Worm (Caenorhabditis elegans): ENCODE data around the gene clec-225.
"Not testable (repeated sequence)": the region's sequence is repeated elsewhere in the genome, so short reads cannot be mapped to it uniquely, and the experiment has no call there.

Gene clec-225

ce11 chrV:13134786-13135185, at the start of gene clec-225:
TSS of gene clec-225 (minus strand) at chrV:13134886.
- TF ChIP-seq tbx-37 (GFP tag; conservative IDR thresholded peaks at IDR 0.05); hmbx-1 (tag; optimal IDR thresholded peaks at IDR 0.05); ceh-36 (tag; optimal IDR thresholded peaks at IDR 0.05): not testable (repeated sequence)

DNA sequence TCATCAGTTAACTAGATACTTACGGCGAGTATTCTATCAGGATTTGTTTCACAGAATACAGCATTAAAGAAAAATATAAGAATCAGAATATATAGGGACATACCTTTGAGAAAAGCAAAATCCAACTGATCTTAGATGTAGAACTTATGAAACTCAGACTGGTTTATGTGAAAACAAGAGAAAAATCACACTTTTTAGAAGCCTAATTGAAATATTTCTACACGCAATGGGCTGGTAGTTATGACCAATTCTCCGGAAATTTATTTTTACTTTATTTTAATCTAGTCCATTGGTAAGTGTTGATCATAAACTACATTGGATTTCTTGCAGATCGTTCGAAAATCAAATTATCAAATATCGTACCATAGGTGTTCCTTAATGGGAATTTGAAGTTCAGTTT, 49.5 kb upstream of the clec-225 start, which contains the start of gene T09E8.4:
Gene T09E8.4, minus strand, starts transcription at position 101 of the 400 bp plus-strand sequence.
- TF ChIP-seq ceh-13 (GFP tag; optimal IDR thresholded peaks at IDR 0.05), result no peak
- TF ChIP-seq ets-7 (tag; optimal IDR thresholded peaks at IDR 0.05), result no peak
- TF ChIP-seq aly-1 (tag; optimal IDR thresholded peaks at IDR 0.05), result no peak
- no peak for TF ChIP-seq sea-1 (GFP tag; conservative IDR thresholded peaks at IDR 0.05)
- TF ChIP-seq hmbx-1 (tag; optimal IDR thresholded peaks at IDR 0.05), result no peak
- no peak for TF ChIP-seq ceh-36 (tag; optimal IDR thresholded peaks at IDR 0.05)
- TF ChIP-seq tbx-11 (GFP tag; IDR thresholded peaks at IDR 0.05), result no peak
- TF ChIP-seq hmg-4 (GFP tag; optimal IDR thresholded peaks at IDR 0.05), result no peak
- no peak for TF ChIP-seq F13C5.2 (tag; optimal IDR thresholded peaks at IDR 0.05)
- TF ChIP-seq B0310.2 (tag; optimal IDR thresholded peaks at IDR 0.05), result no peak

- TF ChIP-seq sea-1 (GFP tag; conservative IDR thresholded peaks at IDR 0.05) (no peak), B0310.2 (tag; optimal IDR thresholded peaks at IDR 0.05) (no peak), tbx-11 (GFP tag; IDR thresholded peaks at IDR 0.05) (no peak), hmbx-1 (tag; optimal IDR thresholded peaks at IDR 0.05) (no peak), ama-1 (optimal IDR thresholded peaks at IDR 0.05) (no peak), ets-7 (tag; optimal IDR thresholded peaks at IDR 0.05) (no peak), flt-1 (GFP tag; IDR thresholded peaks at IDR 0.05) (no peak), hnd-1 (tag; optimal IDR thresholded peaks at IDR 0.05) (no peak), F13C5.2 (tag; optimal IDR thresholded peaks at IDR 0.05) (no peak), scrt-1 (GFP tag; IDR thresholded peaks at IDR 0.05) (no peak), tra-4 (tag; optimal IDR thresholded peaks at IDR 0.05) (no peak), hmg-4 (GFP tag; optimal IDR thresholded peaks at IDR 0.05) (no peak), pes-1 (GFP tag; IDR thresholded peaks at IDR 0.05) (no peak), ceh-36 (tag; optimal IDR thresholded peaks at IDR 0.05) (no peak), aly-1 (tag; optimal IDR thresholded peaks at IDR 0.05) (no peak), ceh-13 (GFP tag; optimal IDR thresholded peaks at IDR 0.05) (no peak), tbx-37 (GFP tag; conservative IDR thresholded peaks at IDR 0.05) (no peak)
Observed at ce11 chrV:13181450-13181849, 46.8 kb upstream of the clec-225 start.

DNA sequence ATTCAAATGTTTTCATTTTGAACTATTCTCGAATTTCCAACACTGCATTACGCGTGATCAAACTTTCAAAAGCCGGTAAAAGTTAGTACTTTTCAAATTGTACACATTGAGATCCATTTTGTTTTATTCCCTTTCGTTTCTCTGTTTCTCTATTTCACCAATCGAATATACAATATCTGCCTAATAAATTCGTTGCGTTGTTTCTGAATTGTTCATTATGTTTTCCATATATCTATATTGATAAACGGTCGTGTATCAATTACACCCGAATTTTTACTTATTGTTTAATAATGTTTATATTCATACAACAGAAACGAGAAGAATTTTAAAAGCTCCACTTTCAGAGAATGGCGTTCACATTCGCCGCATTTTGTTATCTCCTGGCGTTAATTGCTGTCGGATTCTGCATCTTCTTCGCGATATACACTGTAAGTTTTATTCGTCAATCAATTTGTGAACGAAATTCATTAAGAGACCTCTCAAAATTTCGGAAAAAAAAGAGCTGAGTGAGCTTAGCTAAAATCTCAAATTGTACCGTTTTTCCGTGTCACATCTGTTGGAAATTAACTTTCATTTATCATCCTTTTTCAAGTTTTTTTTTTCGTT, 45.4 kb upstream of the clec-225 start, which contains the start of gene cni-1:
Gene cni-1, plus strand, starts transcription at position 345 of the 606 bp plus-strand sequence.
- TF ChIP-seq tbx-11 (GFP tag; IDR thresholded peaks at IDR 0.05) (no peak), F13C5.2 (tag; optimal IDR thresholded peaks at IDR 0.05) (no peak), hmbx-1 (tag; optimal IDR thresholded peaks at IDR 0.05) (no peak), ceh-13 (GFP tag; optimal IDR thresholded peaks at IDR 0.05) (no peak), hnd-1 (tag; optimal IDR thresholded peaks at IDR 0.05) (no peak), pes-1 (GFP tag; IDR thresholded peaks at IDR 0.05) (no peak), aly-1 (tag; optimal IDR thresholded peaks at IDR 0.05) (no peak), ets-7 (tag; optimal IDR thresholded peaks at IDR 0.05) (no peak), ceh-36 (tag; optimal IDR thresholded peaks at IDR 0.05) (no peak), scrt-1 (GFP tag; IDR thresholded peaks at IDR 0.05) (no peak), tra-4 (tag; optimal IDR thresholded peaks at IDR 0.05) (no peak), sea-1 (GFP tag; conservative IDR thresholded peaks at IDR 0.05) (no peak)

ce11 chrV:13176814-13177213, 42.1 kb upstream of the clec-225 start:
- TF ChIP-seq hmbx-1 (tag; optimal IDR thresholded peaks at IDR 0.05) (no peak), hmg-4 (GFP tag; optimal IDR thresholded peaks at IDR 0.05) (no peak), B0310.2 (tag; optimal IDR thresholded peaks at IDR 0.05) (no peak), scrt-1 (GFP tag; IDR thresholded peaks at IDR 0.05) (no peak), aly-1 (tag; optimal IDR thresholded peaks at IDR 0.05) (no peak), hnd-1 (tag; optimal IDR thresholded peaks at IDR 0.05) (no peak), ceh-13 (GFP tag; optimal IDR thresholded peaks at IDR 0.05) (no peak), flt-1 (GFP tag; IDR thresholded peaks at IDR 0.05) (no peak), ama-1 (optimal IDR thresholded peaks at IDR 0.05) (no peak), F13C5.2 (tag; optimal IDR thresholded peaks at IDR 0.05) (no peak), tbx-11 (GFP tag; IDR thresholded peaks at IDR 0.05) (no peak), tra-4 (tag; optimal IDR thresholded peaks at IDR 0.05) (no peak), pes-1 (GFP tag; IDR thresholded peaks at IDR 0.05) (no peak), ceh-36 (tag; optimal IDR thresholded peaks at IDR 0.05) (no peak), sea-1 (GFP tag; conservative IDR thresholded peaks at IDR 0.05) (no peak), tbx-37 (GFP tag; conservative IDR thresholded peaks at IDR 0.05) (no peak), ets-7 (tag; optimal IDR thresholded peaks at IDR 0.05) (no peak)

DNA sequence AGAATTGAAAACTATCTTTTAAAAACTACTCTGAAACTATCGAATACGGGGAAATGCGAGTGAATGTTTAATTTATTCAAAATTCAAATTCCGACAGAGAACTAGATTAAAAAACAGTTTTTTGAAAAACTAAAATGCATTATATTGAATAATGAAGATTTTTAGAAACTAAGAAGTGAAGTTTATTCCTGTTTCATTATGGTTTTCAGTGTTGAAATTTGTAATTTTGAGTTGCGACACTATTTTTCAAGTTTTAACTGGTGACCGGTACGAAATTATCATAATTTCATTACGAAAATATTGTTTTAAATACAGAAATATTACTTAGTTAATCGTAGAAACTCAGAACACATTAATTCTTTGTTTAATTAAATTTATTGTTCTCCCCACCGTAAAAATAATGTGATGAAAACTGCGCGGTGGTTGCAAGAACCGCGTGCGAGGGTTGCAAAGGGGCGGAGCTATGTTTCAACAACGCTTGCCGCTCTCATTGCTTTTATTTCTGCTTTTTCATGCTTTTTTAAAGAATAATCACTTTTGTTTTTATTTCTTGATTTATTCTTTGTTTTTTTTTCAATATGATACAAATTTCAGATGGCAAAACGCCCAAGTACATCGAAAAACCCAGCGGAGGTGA, 41.5 kb upstream of the clec-225 start, which contains the start of gene him-17:
Gene him-17, plus strand, starts transcription at position 595 of the 637 bp plus-strand sequence.
- TF ChIP-seq hmg-4 (GFP tag; optimal IDR thresholded peaks at IDR 0.05) (peak; percentile 63), B0310.2 (tag; optimal IDR thresholded peaks at IDR 0.05) (no peak), tra-4 (tag; optimal IDR thresholded peaks at IDR 0.05) (peak; percentile 57), hmbx-1 (tag; optimal IDR thresholded peaks at IDR 0.05) (peak; percentile 9), scrt-1 (GFP tag; IDR thresholded peaks at IDR 0.05) (0 out of 2 replicates have a peak, but pooled peaks have one; percentile 62), ceh-13 (GFP tag; optimal IDR thresholded peaks at IDR 0.05) (no peak), flt-1 (GFP tag; IDR thresholded peaks at IDR 0.05) (0 out of 2 replicates have a peak, but pooled peaks have one; percentile 13), pes-1 (GFP tag; IDR thresholded peaks at IDR 0.05) (peak; percentile 71), tbx-11 (GFP tag; IDR thresholded peaks at IDR 0.05) (peak; percentile 60; the same call in 1 of the 2 replicates), ceh-36 (tag; optimal IDR thresholded peaks at IDR 0.05) (peak; percentile 56), sea-1 (GFP tag; conservative IDR thresholded peaks at IDR 0.05) (no peak; the same call in 1 of the 2 replicates), tbx-37 (GFP tag; conservative IDR thresholded peaks at IDR 0.05) (peak; percentile 53), F13C5.2 (tag; optimal IDR thresholded peaks at IDR 0.05) (peak; percentile 88)

- TF ChIP-seq F13C5.2 (tag; optimal IDR thresholded peaks at IDR 0.05), result no peak
- TF ChIP-seq hmg-4 (GFP tag; optimal IDR thresholded peaks at IDR 0.05), result no peak
- TF ChIP-seq tbx-11 (GFP tag; IDR thresholded peaks at IDR 0.05), result no peak
- no peak for TF ChIP-seq pes-1 (GFP tag; IDR thresholded peaks at IDR 0.05)
- no peak for TF ChIP-seq scrt-1 (GFP tag; IDR thresholded peaks at IDR 0.05)
- TF ChIP-seq tbx-37 (GFP tag; conservative IDR thresholded peaks at IDR 0.05), result no peak
- no peak for TF ChIP-seq ceh-13 (GFP tag; optimal IDR thresholded peaks at IDR 0.05)
- no peak for TF ChIP-seq aly-1 (tag; optimal IDR thresholded peaks at IDR 0.05)
- TF ChIP-seq tra-4 (tag; optimal IDR thresholded peaks at IDR 0.05), result no peak
- TF ChIP-seq B0310.2 (tag; optimal IDR thresholded peaks at IDR 0.05), result no peak
Observed at ce11 chrV:13173718-13174117, 39.0 kb upstream of the clec-225 start.
